Worm (Caenorhabditis elegans) whole organism, L2 larva: ENCODE data around the gene ndx-3.

Experiments used
- C34F6.9 ChIP-seq: fragments of 150-350 bp; optimal IDR thresholded peaks from 2 replicates; lab custom pipeline; 2014; ENCODE audit warnings: missing biosample characterization, missing genetic modification characterization
- F13H6.1 ChIP-seq: sonication (generic microtip); optimal IDR thresholded peaks from 2 replicates; lab custom pipeline; 2016; ENCODE audit warnings: missing genetic modification characterization, missing compliant biosample characterization
- R02D3.7 ChIP-seq: fragments of 150-350 bp; optimal IDR thresholded peaks from 2 replicates; lab custom pipeline; 2014; ENCODE audit warnings: missing biosample characterization, missing genetic modification characterization
- ZK546.5 ChIP-seq: sonication (generic microtip); optimal IDR thresholded peaks from 2 replicates; lab custom pipeline; 2017; ENCODE audit warnings: missing biosample characterization, missing genetic modification characterization
- aly-2 ChIP-seq: fragments of 150-350 bp; optimal IDR thresholded peaks from 2 replicates; lab custom pipeline; 2014; ENCODE audit warnings: missing biosample characterization, missing genetic modification characterization
- ama-1 ChIP-seq: fragments of 150-350 bp; optimal IDR thresholded peaks from 2 replicates; lab custom pipeline; 2018; ENCODE audit warnings: inconsistent platforms
- blmp-1 ChIP-seq: sonication (generic microtip); optimal IDR thresholded peaks from 2 replicates; lab custom pipeline; 2017; ENCODE audit warnings: missing genetic modification characterization, mild to moderate bottlenecking, missing compliant biosample characterization, antibody characterized with exemption, moderate library complexity; ENCODE audit not compliant: insufficient read depth
- ceh-16 ChIP-seq: fragments of 150-350 bp; optimal IDR thresholded peaks from 2 replicates; lab custom pipeline; 2014; ENCODE audit warnings: missing biosample characterization, missing genetic modification characterization
- crh-2 ChIP-seq: sonication (generic microtip); optimal IDR thresholded peaks from 2 replicates; lab custom pipeline; 2017; ENCODE audit warnings: missing biosample characterization, missing genetic modification characterization
- dmd-4 ChIP-seq: sonication (generic microtip); optimal IDR thresholded peaks from 2 replicates; lab custom pipeline; 2017; ENCODE audit warnings: missing biosample characterization, missing genetic modification characterization
- egl-27 ChIP-seq: sonication (generic microtip); optimal IDR thresholded peaks from 3 replicates; lab custom pipeline; 2017; ENCODE audit warnings: missing biosample characterization, missing genetic modification reagents, missing genetic modification characterization
- elt-1 ChIP-seq: fragments of 150-350 bp; optimal IDR thresholded peaks from 2 replicates; lab custom pipeline; 2014; ENCODE audit warnings: missing biosample characterization, missing genetic modification characterization
- fos-1 ChIP-seq: fragments of 150-350 bp; optimal IDR thresholded peaks from 2 replicates; lab custom pipeline; 2014; ENCODE audit warnings: missing biosample characterization, missing genetic modification characterization
- gmeb-1 ChIP-seq: fragments of 150-350 bp; optimal IDR thresholded peaks from 2 replicates; lab custom pipeline; 2014; ENCODE audit warnings: missing biosample characterization, missing genetic modification characterization
- lin-11 ChIP-seq: fragments of 150-350 bp; sonication (generic microtip); optimal IDR thresholded peaks from 2 replicates; lab custom pipeline; 2014; ENCODE audit warnings: missing biosample characterization, missing genetic modification characterization, inconsistent platforms, mixed read lengths
- lin-39 ChIP-seq: fragments of 150-350 bp; optimal IDR thresholded peaks from 2 replicates; lab custom pipeline; 2014; ENCODE audit warnings: missing biosample characterization, missing genetic modification reagents, missing genetic modification characterization
- lsy-2 ChIP-seq, 2 experiments: fragments of 150-350 bp in 1 of 2; sonication (generic microtip) in 1 of 2; optimal IDR thresholded peaks; 2 replicates each; lab custom pipeline; 2014 to 2017; ENCODE audit warnings: missing biosample characterization in 2 of 2, missing genetic modification characterization in 2 of 2
- mab-5 ChIP-seq: fragments of 150-350 bp; optimal IDR thresholded peaks from 2 replicates; lab custom pipeline; 2014; ENCODE audit warnings: missing biosample characterization, missing genetic modification characterization
- nhr-10 ChIP-seq: sonication (generic microtip); optimal IDR thresholded peaks from 2 replicates; lab custom pipeline; 2017; ENCODE audit warnings: missing biosample characterization, missing genetic modification characterization
- nhr-11 ChIP-seq: fragments of 150-350 bp; optimal IDR thresholded peaks from 2 replicates; lab custom pipeline; 2014; ENCODE audit warnings: missing biosample characterization, missing genetic modification characterization
- nhr-129 ChIP-seq: fragments of 150-350 bp; optimal IDR thresholded peaks from 2 replicates; lab custom pipeline; 2014; ENCODE audit warnings: missing biosample characterization, missing genetic modification characterization
- nhr-21 ChIP-seq: fragments of 150-350 bp; optimal IDR thresholded peaks from 2 replicates; lab custom pipeline; 2014; ENCODE audit warnings: missing biosample characterization, missing genetic modification characterization
- nhr-237 ChIP-seq: fragments of 150-350 bp; optimal IDR thresholded peaks from 2 replicates; lab custom pipeline; 2014; ENCODE audit warnings: missing biosample characterization, missing genetic modification characterization
- nhr-6 ChIP-seq: fragments of 150-350 bp; optimal IDR thresholded peaks from 2 replicates; lab custom pipeline; 2014; ENCODE audit warnings: missing biosample characterization, missing genetic modification characterization
- nhr-77 ChIP-seq: fragments of 150-350 bp; optimal IDR thresholded peaks from 2 replicates; lab custom pipeline; 2014; ENCODE audit warnings: missing biosample characterization, missing genetic modification characterization
- peb-1 ChIP-seq: fragments of 150-350 bp; optimal IDR thresholded peaks from 2 replicates; lab custom pipeline; 2014; ENCODE audit warnings: missing biosample characterization, missing genetic modification characterization
- skn-1 ChIP-seq: sonication (generic microtip); optimal IDR thresholded peaks from 2 replicates; lab custom pipeline; 2017; ENCODE audit warnings: missing biosample characterization, missing genetic modification characterization
- sma-3 ChIP-seq: sonication (generic microtip); optimal IDR thresholded peaks from 2 replicates; lab custom pipeline; 2016; ENCODE audit warnings: missing genetic modification reagents, missing genetic modification characterization, missing compliant biosample characterization
- sma-9 ChIP-seq, 2 experiments: fragments of 150-350 bp in 1 of 2; sonication (generic microtip) in 1 of 2; optimal IDR thresholded peaks; 2 replicates each; lab custom pipeline; 2014 to 2016; ENCODE audit warnings: missing genetic modification characterization in 2 of 2, mild to moderate bottlenecking in 1 of 2, missing biosample characterization in 1 of 2, missing compliant biosample characterization in 1 of 2, missing genetic modification reagents in 1 of 2, moderate library complexity in 1 of 2
- snpc-4 ChIP-seq: fragments of 150-350 bp; optimal IDR thresholded peaks from 2 replicates; lab custom pipeline; 2014; ENCODE audit warnings: missing biosample characterization, missing genetic modification characterization
- unc-39 ChIP-seq: fragments of 150-350 bp; optimal IDR thresholded peaks from 2 replicates; lab custom pipeline; 2014; ENCODE audit warnings: missing biosample characterization, missing genetic modification characterization
- unc-55 ChIP-seq: fragments of 150-350 bp; sonication (generic microtip); optimal IDR thresholded peaks from 3 replicates; lab custom pipeline; 2014; ENCODE audit warnings: missing biosample characterization, missing genetic modification reagents, missing genetic modification characterization
- unc-62 ChIP-seq: fragments of 150-350 bp; optimal IDR thresholded peaks from 2 replicates; lab custom pipeline; 2014; ENCODE audit warnings: missing biosample characterization, missing genetic modification reagents, missing genetic modification characterization
- ztf-1 ChIP-seq: fragments of 200-800 bp; sonication (Bioruptor generic); conservative IDR thresholded peaks from 2 replicates; pipeline ENCODE4 v1.3.6; 2022; ENCODE audit warnings: missing genetic modification characterization, missing compliant biosample characterization
- ztf-11 ChIP-seq: sonication (generic microtip); optimal IDR thresholded peaks from 2 replicates; lab custom pipeline; 2017; ENCODE audit warnings: missing biosample characterization, missing genetic modification characterization
- ztf-4 ChIP-seq: fragments of 150-350 bp; optimal IDR thresholded peaks from 2 replicates; lab custom pipeline; 2014; ENCODE audit warnings: missing biosample characterization, missing genetic modification characterization

The ndx-3 gene

DNA sequence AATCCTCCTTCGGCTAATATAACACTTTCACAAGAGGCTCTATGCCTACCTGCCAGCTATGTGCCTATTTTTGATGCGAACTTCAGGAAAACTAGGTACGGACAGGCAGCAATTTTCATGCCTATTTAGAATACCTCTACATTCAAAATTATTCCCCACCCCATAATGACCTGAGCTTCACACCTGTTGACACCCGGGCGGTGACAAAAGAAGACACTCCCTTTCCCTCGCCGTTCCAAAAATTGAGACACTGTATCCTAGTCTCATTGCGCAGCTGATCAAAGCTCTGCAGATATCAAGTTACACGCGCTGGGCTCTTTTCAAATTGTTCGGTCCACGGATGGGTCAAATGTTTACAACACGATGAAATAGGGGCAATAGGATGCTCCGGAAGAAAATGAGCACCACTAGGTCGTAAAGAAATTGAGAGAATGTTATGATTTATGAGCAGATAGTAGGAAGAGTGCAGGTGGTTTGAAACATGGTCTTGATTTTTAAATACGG lies 21.1 kb downstream of the ndx-3 start:
- TF ChIP-seq nhr-77 (tag; lab: Kevin White, UChicago): no peak
- TF ChIP-seq ztf-1 (GFP tag; lab: Robert Waterston, UW): no peak
- TF ChIP-seq lin-11: no peak
- no peak for TF ChIP-seq elt-1 (tag; lab: Kevin White, UChicago)
- TF ChIP-seq gmeb-1 (tag; lab: Kevin White, UChicago): no peak
- no peak for TF ChIP-seq lin-39 (tag; lab: Kevin White, UChicago)
- no peak for TF ChIP-seq mab-5 (tag; lab: Kevin White, UChicago)
- TF ChIP-seq unc-39: no peak
- no peak for TF ChIP-seq F13H6.1 (tag; lab: Kevin White, UChicago)
- TF ChIP-seq ztf-4: no peak
- no peak for TF ChIP-seq nhr-11 (tag; lab: Kevin White, UChicago)
- no peak for TF ChIP-seq nhr-6 (tag; lab: Kevin White, UChicago)
- no peak for TF ChIP-seq ceh-16
- TF ChIP-seq unc-62 (GFP tag; lab: Kevin White, UChicago): no peak
- no peak for TF ChIP-seq peb-1 (tag; lab: Kevin White, UChicago)
- TF ChIP-seq skn-1: no peak
- TF ChIP-seq lsy-2 (tag; optimal IDR thresholded peaks at IDR 0.05; lab: Kevin White, UChicago): no peak
- no peak for TF ChIP-seq nhr-10 (tag; lab: Kevin White, UChicago)
- TF ChIP-seq unc-55 (GFP tag; lab: Kevin White, UChicago): no peak
- no peak for TF ChIP-seq sma-3 (GFP tag; lab: Kevin White, UChicago)

DNA sequence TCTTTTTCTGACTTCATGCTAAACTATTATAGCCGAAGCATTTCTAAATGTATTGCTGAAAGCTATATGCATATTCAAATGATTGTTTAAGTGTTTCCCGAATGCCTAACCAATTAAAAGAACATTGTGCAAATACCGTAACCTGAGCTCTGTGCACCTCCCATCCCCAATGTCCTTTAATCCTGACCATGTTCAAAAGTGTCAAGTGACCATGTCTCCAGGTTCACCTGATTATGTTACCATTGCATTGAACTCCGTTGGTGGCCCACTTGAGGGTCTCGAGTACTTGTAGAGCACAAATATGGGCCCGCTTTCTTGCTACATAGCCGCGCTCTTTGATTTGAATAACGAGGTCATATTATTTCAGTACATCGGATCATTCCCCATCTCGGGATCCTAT lies 21.9 kb downstream of the ndx-3 start:
- TF ChIP-seq ztf-11 (tag; lab: Kevin White, UChicago): no peak
- no peak for TF ChIP-seq C34F6.9 (tag; lab: Kevin White, UChicago)
- TF ChIP-seq lsy-2 (tag; optimal IDR thresholded peaks at IDR 0.05; lab: Kevin White, UChicago): no peak
- TF ChIP-seq mab-5 (tag; lab: Kevin White, UChicago): no peak
- no peak for TF ChIP-seq ama-1 (lab: Kevin White, UChicago)
- TF ChIP-seq nhr-129 (tag; lab: Kevin White, UChicago): no peak
- no peak for TF ChIP-seq peb-1 (tag; lab: Kevin White, UChicago)
- TF ChIP-seq F13H6.1 (tag; lab: Kevin White, UChicago): no peak
- TF ChIP-seq dmd-4 (tag; lab: Kevin White, UChicago): no peak
- no peak for TF ChIP-seq aly-2
- TF ChIP-seq snpc-4 (tag; lab: Kevin White, UChicago): no peak
- no peak for TF ChIP-seq lin-39 (tag; lab: Kevin White, UChicago)
- no peak for TF ChIP-seq ZK546.5
- TF ChIP-seq blmp-1 (tag; lab: Kevin White, UChicago): no peak
- TF ChIP-seq R02D3.7 (tag; lab: Kevin White, UChicago): no peak
- TF ChIP-seq nhr-21 (tag; lab: Kevin White, UChicago): no peak

DNA sequence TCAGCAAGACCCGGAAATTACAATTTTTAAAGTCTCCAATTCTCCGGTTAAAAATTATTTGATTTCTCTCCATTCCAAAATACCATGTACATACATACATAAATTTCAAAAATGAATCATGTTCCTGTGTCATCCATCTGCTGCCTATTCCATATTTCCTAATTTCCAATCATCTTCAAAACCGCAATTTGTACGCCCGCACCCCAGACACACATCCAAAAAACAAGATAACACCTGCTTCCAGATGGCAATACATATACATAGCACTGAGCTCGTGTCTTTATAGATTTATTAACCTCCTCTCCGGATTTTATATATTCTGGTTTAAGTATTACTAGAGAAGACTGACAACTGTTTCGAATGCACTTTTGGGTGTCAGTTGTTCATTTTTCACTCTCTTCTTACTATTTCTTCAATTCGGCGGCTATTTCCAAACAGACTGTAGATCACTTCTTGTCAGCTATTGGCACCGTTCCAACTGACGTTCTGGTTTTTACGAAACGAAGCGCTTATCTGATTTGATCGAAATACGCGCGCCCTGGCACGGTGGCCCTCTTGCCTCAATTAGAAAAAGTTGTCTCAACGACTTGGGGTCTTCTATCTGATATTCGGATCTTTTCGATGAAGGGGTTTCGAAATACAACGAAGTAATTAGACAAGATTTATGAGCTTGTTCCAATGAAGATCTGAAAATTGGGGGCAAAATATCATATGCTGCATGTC lies 28.5 kb downstream of the ndx-3 start:
- TF ChIP-seq lin-39 (tag; lab: Kevin White, UChicago) (no peak), unc-62 (GFP tag; lab: Kevin White, UChicago) (no peak), egl-27 (no peak), nhr-129 (tag; lab: Kevin White, UChicago) (no peak), nhr-237 (tag; lab: Kevin White, UChicago) (no peak), blmp-1 (tag; lab: Kevin White, UChicago) (no peak), ztf-1 (GFP tag; lab: Robert Waterston, UW) (no peak), nhr-11 (tag; lab: Kevin White, UChicago) (no peak), ceh-16 (peak; percentile 90), R02D3.7 (tag; lab: Kevin White, UChicago) (no peak), elt-1 (tag; lab: Kevin White, UChicago) (peak; percentile 16), crh-2 (tag; lab: Kevin White, UChicago) (no peak)

DNA sequence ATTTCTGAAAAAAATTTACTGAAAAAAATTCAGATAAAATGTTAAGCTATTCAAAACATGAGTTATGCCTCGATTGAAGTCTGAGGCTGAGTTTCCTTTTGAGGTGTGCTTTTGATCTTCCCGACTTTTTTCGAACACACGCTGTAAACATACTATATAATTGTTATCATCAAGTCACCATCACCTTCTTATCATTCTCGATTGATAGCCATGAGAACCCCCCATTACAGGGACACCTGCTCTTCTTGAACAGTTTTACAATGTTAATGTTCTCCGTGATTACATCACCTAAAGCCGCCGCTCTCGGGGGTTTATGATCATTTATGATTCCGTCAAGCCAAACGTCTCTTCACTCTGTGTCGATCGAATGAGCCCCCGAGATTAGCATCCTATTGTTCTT lies 30.8 kb downstream of the ndx-3 start:
- TF ChIP-seq blmp-1 (tag; lab: Kevin White, UChicago) (no peak), nhr-237 (tag; lab: Kevin White, UChicago) (no peak), sma-9 (GFP tag; optimal IDR thresholded peaks at IDR 0.05; lab: Kevin White, UChicago) (no peak), sma-9 (tag; optimal IDR thresholded peaks at IDR 0.05; lab: Kevin White, UChicago) (no peak), mab-5 (tag; lab: Kevin White, UChicago) (no peak), fos-1 (tag; lab: Kevin White, UChicago) (no peak), ama-1 (lab: Kevin White, UChicago) (no peak), nhr-6 (tag; lab: Kevin White, UChicago) (no peak), lsy-2 (tag; optimal IDR thresholded peaks at IDR 0.05; lab: Kevin White, UChicago) (no peak), crh-2 (tag; lab: Kevin White, UChicago) (no peak), gmeb-1 (tag; lab: Kevin White, UChicago) (no peak), R02D3.7 (tag; lab: Kevin White, UChicago) (no peak), nhr-77 (tag; lab: Kevin White, UChicago) (no peak), ztf-11 (tag; lab: Kevin White, UChicago) (no peak), ZK546.5 (no peak), ceh-16 (no peak), C34F6.9 (tag; lab: Kevin White, UChicago) (no peak), nhr-10 (tag; lab: Kevin White, UChicago) (no peak), ztf-4 (no peak), F13H6.1 (tag; lab: Kevin White, UChicago) (no peak), peb-1 (tag; lab: Kevin White, UChicago) (no peak)
